Worm (Caenorhabditis elegans) whole organism, L2 larva: Measurements from ENCODE around the gene C08G9.1.
A peak's percentile ranks its signal among the peaks of the same experiment; 100 is the strongest.

Experiments used
- F13H6.1 ChIP-seq: sonication (generic microtip); optimal IDR thresholded peaks from 2 replicates; lab custom pipeline; 2016; ENCODE audit warnings: missing genetic modification characterization, missing compliant biosample characterization
- R02D3.7 ChIP-seq: fragments of 150-350 bp; optimal IDR thresholded peaks from 2 replicates; lab custom pipeline; 2014; ENCODE audit warnings: missing biosample characterization, missing genetic modification characterization
- aly-2 ChIP-seq: fragments of 150-350 bp; optimal IDR thresholded peaks from 2 replicates; lab custom pipeline; 2014; ENCODE audit warnings: missing biosample characterization, missing genetic modification characterization
- blmp-1 ChIP-seq: sonication (generic microtip); optimal IDR thresholded peaks from 2 replicates; lab custom pipeline; 2017; ENCODE audit warnings: missing genetic modification characterization, mild to moderate bottlenecking, missing compliant biosample characterization, antibody characterized with exemption, moderate library complexity; ENCODE audit not compliant: insufficient read depth
- ceh-16 ChIP-seq: fragments of 150-350 bp; optimal IDR thresholded peaks from 2 replicates; lab custom pipeline; 2014; ENCODE audit warnings: missing biosample characterization, missing genetic modification characterization
- crh-2 ChIP-seq: sonication (generic microtip); optimal IDR thresholded peaks from 2 replicates; lab custom pipeline; 2017; ENCODE audit warnings: missing biosample characterization, missing genetic modification characterization
- dmd-4 ChIP-seq: sonication (generic microtip); optimal IDR thresholded peaks from 2 replicates; lab custom pipeline; 2017; ENCODE audit warnings: missing biosample characterization, missing genetic modification characterization
- fos-1 ChIP-seq: fragments of 150-350 bp; optimal IDR thresholded peaks from 2 replicates; lab custom pipeline; 2014; ENCODE audit warnings: missing biosample characterization, missing genetic modification characterization
- gmeb-1 ChIP-seq: fragments of 150-350 bp; optimal IDR thresholded peaks from 2 replicates; lab custom pipeline; 2014; ENCODE audit warnings: missing biosample characterization, missing genetic modification characterization
- lin-11 ChIP-seq: fragments of 150-350 bp; sonication (generic microtip); optimal IDR thresholded peaks from 2 replicates; lab custom pipeline; 2014; ENCODE audit warnings: missing biosample characterization, missing genetic modification characterization, inconsistent platforms, mixed read lengths
- lin-13 ChIP-seq: fragments of 150-350 bp; optimal IDR thresholded peaks from 2 replicates; lab custom pipeline; 2014; ENCODE audit warnings: missing biosample characterization, missing genetic modification reagents, missing genetic modification characterization
- lsy-2 ChIP-seq, 2 experiments: fragments of 150-350 bp in 1 of 2; sonication (generic microtip) in 1 of 2; optimal IDR thresholded peaks; 2 replicates each; lab custom pipeline; 2014 to 2017; ENCODE audit warnings: missing biosample characterization in 2 of 2, missing genetic modification characterization in 2 of 2
- mab-5 ChIP-seq: fragments of 150-350 bp; optimal IDR thresholded peaks from 2 replicates; lab custom pipeline; 2014; ENCODE audit warnings: missing biosample characterization, missing genetic modification characterization
- mbf-1 ChIP-seq: sonication (generic microtip); optimal IDR thresholded peaks from 2 replicates; lab custom pipeline; 2017; ENCODE audit warnings: missing biosample characterization, missing genetic modification characterization
- nhr-10 ChIP-seq: sonication (generic microtip); optimal IDR thresholded peaks from 2 replicates; lab custom pipeline; 2017; ENCODE audit warnings: missing biosample characterization, missing genetic modification characterization
- nhr-129 ChIP-seq: fragments of 150-350 bp; optimal IDR thresholded peaks from 2 replicates; lab custom pipeline; 2014; ENCODE audit warnings: missing biosample characterization, missing genetic modification characterization
- nhr-21 ChIP-seq: fragments of 150-350 bp; optimal IDR thresholded peaks from 2 replicates; lab custom pipeline; 2014; ENCODE audit warnings: missing biosample characterization, missing genetic modification characterization
- nhr-23 ChIP-seq: fragments of 150-350 bp; optimal IDR thresholded peaks from 2 replicates; lab custom pipeline; 2014; ENCODE audit warnings: missing biosample characterization, missing genetic modification reagents, missing genetic modification characterization
- nhr-237 ChIP-seq: fragments of 150-350 bp; optimal IDR thresholded peaks from 2 replicates; lab custom pipeline; 2014; ENCODE audit warnings: missing biosample characterization, missing genetic modification characterization
- nhr-25 ChIP-seq: fragments of 150-350 bp; sonication (generic microtip); optimal IDR thresholded peaks from 3 replicates; lab custom pipeline; 2014; ENCODE audit warnings: missing biosample characterization, missing genetic modification characterization
- nhr-6 ChIP-seq: fragments of 150-350 bp; optimal IDR thresholded peaks from 2 replicates; lab custom pipeline; 2014; ENCODE audit warnings: missing biosample characterization, missing genetic modification characterization
- sem-4 ChIP-seq: fragments of 150-350 bp; optimal IDR thresholded peaks from 2 replicates; lab custom pipeline; 2014; ENCODE audit warnings: missing biosample characterization, missing genetic modification reagents, missing genetic modification characterization
- skn-1 ChIP-seq: sonication (generic microtip); optimal IDR thresholded peaks from 2 replicates; lab custom pipeline; 2017; ENCODE audit warnings: missing biosample characterization, missing genetic modification characterization
- sma-9 ChIP-seq, 2 experiments: fragments of 150-350 bp in 1 of 2; sonication (generic microtip) in 1 of 2; optimal IDR thresholded peaks; 2 replicates each; lab custom pipeline; 2014 to 2016; ENCODE audit warnings: missing genetic modification characterization in 2 of 2, mild to moderate bottlenecking in 1 of 2, missing biosample characterization in 1 of 2, missing compliant biosample characterization in 1 of 2, missing genetic modification reagents in 1 of 2, moderate library complexity in 1 of 2

Gene C08G9.1

DNA sequence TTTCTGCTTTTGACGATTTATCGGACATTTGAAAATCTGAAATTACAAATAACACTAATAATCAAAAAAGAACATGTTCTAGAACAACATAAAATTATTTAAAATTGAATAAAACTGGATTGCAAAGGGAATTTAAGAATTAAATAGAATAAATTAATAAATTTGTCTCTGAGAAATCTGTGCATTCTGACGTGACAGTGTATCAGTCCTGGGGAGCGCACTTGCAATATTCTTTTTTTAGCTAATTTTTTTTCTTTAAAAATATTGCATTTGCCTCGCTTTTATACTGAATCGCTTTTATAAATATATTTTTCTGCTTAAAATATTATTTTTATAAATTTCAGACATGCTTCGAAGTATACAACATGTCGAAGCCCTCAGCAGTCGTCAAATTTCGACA, 51.1 kb downstream of the C08G9.1 start, which contains the start of the genes mrpl-1, emc-6 and mrps-24 (continued):
- TF ChIP-seq nhr-23 (tag; lab: Kevin White, UChicago) (no peak), nhr-237 (tag; lab: Kevin White, UChicago) (no peak), blmp-1 (tag; lab: Kevin White, UChicago) (no peak)
- TF ChIP-seq, all 48 proteins: peak for 16

DNA sequence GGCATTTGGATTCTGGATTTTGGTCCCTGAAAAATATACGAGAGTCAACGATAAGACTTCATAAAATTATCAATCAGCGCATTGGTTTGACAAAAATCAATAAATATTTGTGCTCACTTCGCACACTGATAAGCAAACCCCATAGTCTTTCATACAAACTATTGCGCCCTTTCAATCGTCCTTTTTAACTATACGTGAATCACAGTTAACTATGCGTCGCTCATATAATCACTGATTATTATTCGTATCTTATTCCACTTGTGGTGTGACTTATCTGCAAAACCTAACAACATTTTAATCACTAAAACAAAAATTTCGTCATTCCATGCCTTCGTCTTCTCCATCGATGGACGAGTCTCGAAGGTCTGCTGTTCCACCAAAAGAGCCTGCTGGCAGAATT, 52.3 kb downstream of the C08G9.1 start, which contains the start of gene nhr-8:
Gene nhr-8, plus strand, starts transcription at position 160 of the 400 bp plus-strand sequence.
- TF ChIP-seq crh-2 (tag; lab: Kevin White, UChicago): peak; percentile 49
- TF ChIP-seq ceh-16: no peak
- TF ChIP-seq lin-11: no peak
- TF ChIP-seq lin-13 (GFP tag; lab: Kevin White, UChicago): no peak
- no peak for TF ChIP-seq mab-5
- TF ChIP-seq nhr-10 (tag; lab: Kevin White, UChicago): no peak
- TF ChIP-seq nhr-129 (tag; lab: Kevin White, UChicago): peak; percentile 12
- TF ChIP-seq fos-1 (tag; lab: Kevin White, UChicago): peak; percentile 99
- TF ChIP-seq sma-9 (GFP tag; optimal IDR thresholded peaks at IDR 0.05; lab: Kevin White, UChicago): peak; percentile 62
- TF ChIP-seq sma-9 (tag; optimal IDR thresholded peaks at IDR 0.05; lab: Kevin White, UChicago): no peak

DNA sequence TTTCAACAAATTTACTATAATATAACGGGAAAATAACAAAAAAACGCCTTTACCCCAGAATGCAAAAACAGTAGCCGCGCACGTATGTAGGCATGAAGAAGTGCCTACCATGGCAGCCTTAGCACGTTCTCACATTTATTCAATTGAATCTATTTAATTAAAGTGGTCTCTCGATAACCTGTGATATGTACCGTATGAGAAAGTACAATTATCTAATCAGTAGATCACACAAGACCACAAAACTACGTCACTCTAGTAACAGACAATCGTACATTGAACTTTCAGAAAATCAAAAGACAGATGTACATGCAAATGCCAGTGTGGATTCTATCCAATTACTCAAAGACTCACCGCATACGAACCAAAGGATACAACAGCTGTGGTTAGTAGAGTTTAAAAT, 53.7 kb downstream of the C08G9.1 start:
- TF ChIP-seq F13H6.1 (tag; lab: Kevin White, UChicago) (no peak), lsy-2 (tag; optimal IDR thresholded peaks at IDR 0.05; lab: Kevin White, UChicago) (no peak), skn-1 (tag; lab: Kevin White, UChicago) (no peak), sma-9 (GFP tag; optimal IDR thresholded peaks at IDR 0.05; lab: Kevin White, UChicago) (no peak), sma-9 (tag; optimal IDR thresholded peaks at IDR 0.05; lab: Kevin White, UChicago) (no peak), nhr-25 (tag; lab: Kevin White, UChicago) (no peak), nhr-6 (tag; lab: Kevin White, UChicago) (no peak), R02D3.7 (no peak), lin-11 (no peak), sem-4 (tag; lab: Kevin White, UChicago) (no peak), lin-13 (GFP tag; lab: Kevin White, UChicago) (no peak), mbf-1 (no peak), gmeb-1 (tag; lab: Kevin White, UChicago) (no peak), nhr-21 (no peak), aly-2 (tag; lab: Kevin White, UChicago) (no peak), nhr-10 (tag; lab: Kevin White, UChicago) (no peak), dmd-4 (tag; lab: Kevin White, UChicago) (no peak)
